Worm (Caenorhabditis elegans) whole organism, late embryonic: ENCODE results near the gene C17E7.13.

ENCODE experiments used
- F13H6.1 ChIP-seq: sonication (generic microtip); optimal IDR thresholded peaks from 2 replicates; lab custom pipeline; 2016; ENCODE audit warnings: missing genetic modification characterization, missing compliant biosample characterization
- K02D7.2 ChIP-seq: sonication (generic microtip); optimal IDR thresholded peaks from 2 replicates; lab custom pipeline; 2017; ENCODE audit warnings: mild to moderate bottlenecking, missing genetic modification characterization, missing compliant biosample characterization
- Y22D7AL.16 ChIP-seq: sonication (generic microtip); optimal IDR thresholded peaks from 2 replicates; lab custom pipeline; 2016; ENCODE audit warnings: missing genetic modification characterization, missing compliant biosample characterization
- ahr-1 ChIP-seq: sonication (generic microtip); optimal IDR thresholded peaks from 2 replicates; lab custom pipeline; 2016; ENCODE audit warnings: missing genetic modification characterization, missing compliant biosample characterization
- ceh-14 ChIP-seq: sonication (generic microtip); optimal IDR thresholded peaks from 2 replicates; lab custom pipeline; 2016; ENCODE audit warnings: missing genotype, missing genetic modification characterization, missing compliant biosample characterization
- ceh-22 ChIP-seq: sonication (generic microtip); optimal IDR thresholded peaks from 2 replicates; lab custom pipeline; 2017; ENCODE audit warnings: missing biosample characterization, missing genetic modification characterization
- ceh-24 ChIP-seq: sonication (generic microtip); optimal IDR thresholded peaks from 2 replicates; lab custom pipeline; 2016; ENCODE audit warnings: mild to moderate bottlenecking, missing genetic modification characterization, missing compliant biosample characterization
- ceh-30 ChIP-seq: fragments of 150-350 bp; optimal IDR thresholded peaks from 2 replicates; lab custom pipeline; 2014; ENCODE audit warnings: missing biosample characterization, missing genetic modification characterization
- ceh-31 ChIP-seq: sonication (generic microtip); optimal IDR thresholded peaks from 2 replicates; lab custom pipeline; 2016; ENCODE audit warnings: missing genetic modification characterization, missing compliant biosample characterization
- ceh-34 ChIP-seq: sonication (generic microtip); optimal IDR thresholded peaks from 2 replicates; lab custom pipeline; 2016; ENCODE audit warnings: mild to moderate bottlenecking, missing genetic modification characterization, missing compliant biosample characterization
- ceh-45 ChIP-seq: fragments of 200-800 bp; sonication (Bioruptor generic); IDR thresholded peaks from 2 replicates; pipeline ENCODE4 v1.3.6; 2022; ENCODE audit warnings: missing genetic modification reagents, missing genetic modification characterization, missing compliant biosample characterization
- ceh-9 ChIP-seq: sonication (generic microtip); optimal IDR thresholded peaks from 2 replicates; lab custom pipeline; 2016; ENCODE audit warnings: mild to moderate bottlenecking, missing genetic modification characterization, inconsistent platforms, missing compliant biosample characterization
- dmd-4 ChIP-seq: sonication (generic microtip); optimal IDR thresholded peaks from 2 replicates; lab custom pipeline; 2016; ENCODE audit warnings: borderline replicate concordance, missing genetic modification characterization, missing compliant biosample characterization
- elt-2 ChIP-seq: sonication (generic microtip); optimal IDR thresholded peaks from 2 replicates; lab custom pipeline; 2016; ENCODE audit warnings: missing genetic modification reagents, missing genetic modification characterization, missing compliant biosample characterization
- elt-4 ChIP-seq: sonication (generic microtip); optimal IDR thresholded peaks from 2 replicates; lab custom pipeline; 2016; ENCODE audit warnings: missing genetic modification characterization, missing compliant biosample characterization
- fax-1 ChIP-seq: sonication (generic microtip); optimal IDR thresholded peaks from 2 replicates; lab custom pipeline; 2016; ENCODE audit warnings: missing genotype, missing genetic modification characterization, missing compliant biosample characterization
- fkh-6 ChIP-seq: sonication (generic microtip); optimal IDR thresholded peaks from 2 replicates; lab custom pipeline; 2016; ENCODE audit warnings: missing genetic modification characterization, missing compliant biosample characterization
- hlh-13 ChIP-seq: fragments of 200-800 bp; sonication (Bioruptor generic); optimal IDR thresholded peaks from 2 replicates; lab custom pipeline; 2018; ENCODE audit warnings: mild to moderate bottlenecking, missing genetic modification characterization, missing compliant biosample characterization
- hlh-15 ChIP-seq: sonication (generic microtip); optimal IDR thresholded peaks from 2 replicates; lab custom pipeline; 2016; ENCODE audit warnings: missing genetic modification characterization, missing compliant biosample characterization
- hlh-30 ChIP-seq: sonication (generic microtip); optimal IDR thresholded peaks from 2 replicates; lab custom pipeline; 2017; ENCODE audit warnings: antibody characterized with exemption, missing genetic modification characterization, missing compliant biosample characterization; ENCODE audit not compliant: insufficient read depth
- lim-6 ChIP-seq: sonication (generic microtip); optimal IDR thresholded peaks from 2 replicates; lab custom pipeline; 2016; ENCODE audit warnings: missing genetic modification characterization, missing compliant biosample characterization
- lin-11 ChIP-seq: fragments of 200-800 bp; sonication (Bioruptor generic); optimal IDR thresholded peaks from 2 replicates; lab custom pipeline; 2018; ENCODE audit warnings: mild to moderate bottlenecking, missing genetic modification characterization, missing compliant biosample characterization
- madf-2 ChIP-seq: sonication (generic microtip); optimal IDR thresholded peaks from 2 replicates; lab custom pipeline; 2017; ENCODE audit warnings: missing genetic modification characterization, missing compliant biosample characterization
- nfya-1 ChIP-seq: sonication (generic microtip); optimal IDR thresholded peaks from 2 replicates; lab custom pipeline; 2017; ENCODE audit warnings: missing genetic modification characterization, mild to moderate bottlenecking, missing compliant biosample characterization, antibody characterized with exemption, moderate library complexity
- nhr-232 ChIP-seq: sonication (generic microtip); optimal IDR thresholded peaks from 2 replicates; lab custom pipeline; 2016; ENCODE audit warnings: missing genetic modification characterization, missing compliant biosample characterization
- pax-1 ChIP-seq: fragments of 150-350 bp; optimal IDR thresholded peaks from 2 replicates; lab custom pipeline; 2014; ENCODE audit warnings: missing biosample characterization, missing genetic modification characterization
- pha-2 ChIP-seq: sonication (generic microtip); optimal IDR thresholded peaks from 2 replicates; lab custom pipeline; 2017; ENCODE audit warnings: mild to moderate bottlenecking, missing genetic modification characterization, missing compliant biosample characterization
- pros-1 ChIP-seq: fragments of 150-350 bp; optimal IDR thresholded peaks from 2 replicates; lab custom pipeline; 2014; ENCODE audit warnings: missing biosample characterization, missing genetic modification reagents, missing genetic modification characterization
- rnt-1 ChIP-seq: sonication (generic microtip); optimal IDR thresholded peaks from 2 replicates; lab custom pipeline; 2016; ENCODE audit warnings: missing genetic modification characterization, missing compliant biosample characterization
- unc-3 ChIP-seq, 2 experiments: fragments of 200-800 bp in 1 of 2; sonication (Bioruptor generic) in 1 of 2; sonication (generic microtip) in 1 of 2; conservative IDR thresholded peaks in 1 of 2; optimal IDR thresholded peaks in 1 of 2; 2 replicates each; pipeline versions ENCODE4 v1.3.6 to Lab custom; 2016 to 2022; ENCODE audit warnings: missing compliant biosample characterization in 2 of 2, missing genetic modification characterization in 2 of 2, missing genetic modification reagents in 1 of 2
- unc-42 ChIP-seq: sonication (generic microtip); optimal IDR thresholded peaks from 2 replicates; lab custom pipeline; 2016; ENCODE audit warnings: missing genotype, missing genetic modification characterization, missing compliant biosample characterization
- unc-55 ChIP-seq: sonication (generic microtip); optimal IDR thresholded peaks from 2 replicates; lab custom pipeline; 2017; ENCODE audit warnings: missing biosample characterization, missing genetic modification reagents, missing genetic modification characterization
- unc-86 ChIP-seq: sonication (generic microtip); optimal IDR thresholded peaks from 2 replicates; lab custom pipeline; 2016; ENCODE audit warnings: missing genetic modification characterization, missing compliant biosample characterization

C17E7.13 gene

DNA sequence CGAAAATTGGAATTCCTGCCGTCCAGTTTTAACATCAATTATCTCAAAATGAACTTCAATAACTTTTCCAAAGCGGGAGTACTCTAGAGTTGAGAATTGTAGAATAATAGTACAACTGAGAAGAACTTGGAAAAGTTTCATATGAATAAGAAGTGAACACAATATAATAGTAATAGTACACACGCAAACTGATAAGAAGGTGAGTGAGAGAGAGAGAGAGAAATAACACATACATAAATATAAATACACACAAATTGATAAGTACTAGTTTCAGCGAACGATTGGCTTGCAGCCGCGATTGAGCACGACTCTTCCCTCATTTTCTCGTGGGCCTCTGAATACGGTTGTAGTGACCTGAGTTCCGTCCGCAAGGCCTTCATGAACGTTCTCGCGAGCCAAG, at the start of gene C17E7.13:
Gene C17E7.13, minus strand, starts transcription at position 176 of the 400 bp plus-strand sequence.
- TF ChIP-seq unc-86 (tag; lab: Kevin White, UChicago) (no peak), elt-2 (tag; lab: Kevin White, UChicago) (peak; percentile 16)

DNA sequence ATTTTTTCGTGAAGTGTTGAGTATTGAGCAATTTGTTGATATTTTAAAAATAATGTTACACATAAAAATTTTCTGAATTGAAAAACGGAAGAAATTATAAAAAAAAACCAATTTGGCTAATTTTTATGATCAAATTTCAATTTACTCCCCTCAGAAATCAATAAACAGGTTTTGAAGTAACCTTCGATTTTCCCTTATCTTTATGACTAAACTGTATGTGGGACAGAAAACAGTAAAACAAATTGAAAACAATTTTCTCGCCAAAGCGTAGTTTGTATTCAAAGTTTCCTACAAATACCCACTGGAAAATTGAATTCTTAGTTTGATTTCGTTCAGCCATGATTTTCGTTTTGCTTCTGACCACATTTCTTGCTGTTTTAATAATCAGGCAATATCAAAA, 49.7 kb upstream of the C17E7.13 start, which contains the start of gene cyp-35B1:
Gene cyp-35B1, plus strand, starts transcription at position 244 of the 400 bp plus-strand sequence.
- TF ChIP-seq ceh-14 (tag; lab: Kevin White, UChicago) = no peak
- no peak for TF ChIP-seq dmd-4 (tag; lab: Kevin White, UChicago)
- TF ChIP-seq hlh-15 (tag; lab: Kevin White, UChicago) = no peak
- no peak for TF ChIP-seq pros-1 (tag; lab: Kevin White, UChicago)
- no peak for TF ChIP-seq unc-55 (GFP tag; lab: Kevin White, UChicago)
- TF ChIP-seq ceh-22 (tag; lab: Kevin White, UChicago) = no peak
- no peak for TF ChIP-seq nfya-1
- TF ChIP-seq fax-1 (tag; lab: Kevin White, UChicago) = no peak
- no peak for TF ChIP-seq lim-6 (tag; lab: Kevin White, UChicago)
- no peak for TF ChIP-seq ceh-45 (GFP tag; lab: Robert Waterston, UW)
- no peak for TF ChIP-seq K02D7.2 (tag; lab: Kevin White, UChicago)
- no peak for TF ChIP-seq rnt-1

DNA sequence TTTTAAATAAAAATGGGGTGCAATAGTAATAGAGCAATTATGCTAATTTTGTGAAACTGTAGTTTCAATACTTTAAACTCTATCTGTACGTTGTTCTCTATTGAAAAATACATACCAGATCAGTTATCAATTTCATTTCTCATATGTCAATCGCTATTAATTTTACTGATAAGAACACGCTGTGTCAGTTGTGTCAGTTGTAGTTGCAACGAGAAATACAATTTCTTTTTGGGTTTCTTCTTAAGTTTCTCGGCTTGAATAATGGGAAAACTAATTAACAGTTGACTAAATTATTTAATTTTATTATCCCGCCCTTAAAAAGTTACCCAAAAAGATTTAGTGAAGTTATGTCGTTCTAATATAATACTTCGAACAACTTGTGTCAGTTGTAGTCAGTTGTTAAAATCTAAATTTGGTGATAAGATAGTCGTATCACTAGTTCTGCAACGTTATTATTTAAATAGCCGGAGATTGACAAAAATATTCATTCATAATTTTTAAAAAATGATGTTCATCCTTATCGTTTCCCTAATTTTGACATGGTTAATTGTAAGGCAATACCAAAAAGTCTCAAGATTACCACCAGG, 46.9 kb upstream of the C17E7.13 start, which contains the start of gene cyp-35A5:
Gene cyp-35A5, plus strand, starts transcription at position 435 of the 587 bp plus-strand sequence.
- TF ChIP-seq pha-2 (tag; lab: Kevin White, UChicago) = no peak
- TF ChIP-seq lin-11 (tag; lab: Kevin White, UChicago) = no peak
- peak; percentile 79 for TF ChIP-seq elt-2 (tag; lab: Kevin White, UChicago)
- TF ChIP-seq unc-42 (tag; lab: Kevin White, UChicago) = no peak
- TF ChIP-seq madf-2 (tag; lab: Kevin White, UChicago) = no peak

DNA sequence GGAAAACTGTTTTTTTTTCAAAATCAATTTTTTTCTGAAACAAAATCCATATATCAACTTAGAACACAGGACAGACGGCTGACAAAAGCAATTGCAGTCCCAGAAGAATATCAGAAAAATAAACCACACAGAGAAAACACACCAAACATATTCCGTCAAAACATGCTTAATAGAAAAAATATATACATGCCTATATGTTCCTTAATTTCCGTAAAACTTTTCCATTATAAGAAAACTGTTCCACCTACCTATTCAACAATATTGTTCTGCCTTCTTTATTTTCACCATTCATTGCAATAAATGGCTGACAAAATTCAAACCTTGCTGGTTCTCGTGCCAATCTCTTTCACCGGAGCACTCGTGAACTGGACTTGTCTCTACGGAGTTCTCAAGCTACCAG, 42.2 kb upstream of the C17E7.13 start, which contains the start of gene srx-63:
Gene srx-63, plus strand, starts transcription at position 301 of the 400 bp plus-strand sequence.
- TF ChIP-seq ceh-24 (tag; lab: Kevin White, UChicago) = no peak
- no peak for TF ChIP-seq ahr-1 (tag; lab: Kevin White, UChicago)
- no peak for TF ChIP-seq hlh-15 (tag; lab: Kevin White, UChicago)
- TF ChIP-seq ceh-30 (tag; lab: Kevin White, UChicago) = no peak
- TF ChIP-seq unc-3 (GFP tag; conservative IDR thresholded peaks at IDR 0.05; lab: Robert Waterston, UW) = no peak
- TF ChIP-seq unc-3 (tag; optimal IDR thresholded peaks at IDR 0.05; lab: Kevin White, UChicago) = no peak
- TF ChIP-seq ceh-9 (tag; lab: Kevin White, UChicago) = no peak
- no peak for TF ChIP-seq ceh-31
- no peak for TF ChIP-seq hlh-30
- TF ChIP-seq ceh-34 = no peak
- no peak for TF ChIP-seq Y22D7AL.16 (tag; lab: Kevin White, UChicago)
- no peak for TF ChIP-seq fkh-6
- TF ChIP-seq elt-4 (tag; lab: Kevin White, UChicago) = no peak
- TF ChIP-seq F13H6.1 (tag; lab: Kevin White, UChicago) = no peak
- TF ChIP-seq hlh-13 = no peak
- no peak for TF ChIP-seq unc-55 (GFP tag; lab: Kevin White, UChicago)
- TF ChIP-seq pax-1 (tag; lab: Kevin White, UChicago) = no peak
- no peak for TF ChIP-seq nhr-232 (tag; lab: Kevin White, UChicago)

DNA sequence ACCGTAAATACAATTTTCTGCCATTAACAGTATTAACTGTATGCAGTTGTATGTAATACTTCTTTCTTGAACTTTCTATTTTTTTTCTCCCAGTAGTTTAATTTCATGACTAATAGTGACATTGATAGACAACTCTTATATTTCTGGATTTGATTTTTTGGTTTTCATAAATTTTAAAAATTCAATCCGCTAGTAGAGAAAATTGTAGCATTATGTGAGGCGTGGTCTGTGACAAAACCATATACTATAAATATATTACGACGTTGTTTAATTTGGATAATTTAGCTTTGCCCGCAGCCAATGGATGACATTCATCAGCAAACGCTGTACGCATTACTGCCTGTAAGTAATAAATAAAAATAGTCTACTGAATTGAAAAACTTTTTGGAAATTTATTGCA, 40.0 kb upstream of the C17E7.13 start, which contains the start of gene srx-64:
Gene srx-64, plus strand, starts transcription at position 301 of the 400 bp plus-strand sequence.
- TF ChIP-seq nfya-1 (no peak), ceh-22 (tag; lab: Kevin White, UChicago) (no peak)
- TF ChIP-seq, all 69 proteins: peak for 0
